Worm (Caenorhabditis elegans): Measurements from ENCODE around the gene ace-4.

The ace-4 gene

DNA sequence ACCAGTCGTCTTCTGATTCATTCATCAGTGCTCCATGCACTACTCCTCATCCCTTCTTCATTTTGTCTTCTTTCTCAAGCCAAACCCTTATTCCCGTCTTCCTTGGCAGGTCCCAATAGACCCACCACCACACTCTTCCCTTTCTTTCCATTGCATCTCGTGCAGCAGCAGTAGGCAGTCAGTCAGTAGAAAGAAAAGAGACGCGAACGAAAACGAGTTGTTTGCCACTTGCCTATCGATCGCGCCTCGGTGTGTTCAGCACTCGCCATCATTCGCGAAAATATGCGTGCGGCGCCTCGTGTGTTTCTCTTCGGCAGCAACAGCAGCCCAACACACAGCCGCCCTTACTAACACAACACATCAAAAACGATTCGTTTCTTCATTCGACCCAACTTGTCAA, 51.6 kb downstream of the ace-4 start (continued):
- peak; percentile 45; the same call in 1 of the 2 replicates for TF ChIP-seq madf-9 (GFP tag; conservative IDR thresholded peaks at IDR 0.05)
- no peak for TF ChIP-seq mdt-29 (GFP tag; IDR thresholded peaks at IDR 0.05)
- TF ChIP-seq hif-1 (tag; optimal IDR thresholded peaks at IDR 0.05): peak in 1 of 2 experiments; percentile 38
- TF ChIP-seq daf-12 (tag; optimal IDR thresholded peaks at IDR 0.05): no peak
- TF ChIP-seq egl-43 (GFP tag; IDR thresholded peaks at IDR 0.05): no peak
- TF ChIP-seq zip-2 (tag; optimal IDR thresholded peaks at IDR 0.05): no peak
- peak; percentile 42 for TF ChIP-seq nhr-6 (tag; optimal IDR thresholded peaks at IDR 0.05)
- TF ChIP-seq ztf-7 (tag; optimal IDR thresholded peaks at IDR 0.05): no peak
- TF ChIP-seq pqm-1 (tag; optimal IDR thresholded peaks at IDR 0.05): no peak
- TF ChIP-seq hmg-1.1 (GFP tag; IDR thresholded peaks at IDR 0.05): peak; percentile 88
- TF ChIP-seq unc-62 (GFP tag; optimal IDR thresholded peaks at IDR 0.05 in 1 of 2): no peak
- no peak for TF ChIP-seq unc-62 (tag; optimal IDR thresholded peaks at IDR 0.05)
- TF ChIP-seq lir-3 (tag; optimal IDR thresholded peaks at IDR 0.05): no peak
- peak; percentile 7 to 89 for TF ChIP-seq mdl-1 (tag; optimal IDR thresholded peaks at IDR 0.05)
- TF ChIP-seq nhr-76 (tag; optimal IDR thresholded peaks at IDR 0.05): no peak
- TF ChIP-seq php-3 (GFP tag; IDR thresholded peaks at IDR 0.05): 0 out of 2 replicates have a peak, but pooled peaks have one; percentile 7
- TF ChIP-seq lin-38 (GFP tag; IDR thresholded peaks at IDR 0.05): no peak
- peak; percentile 72 for TF ChIP-seq hlh-11 (tag; optimal IDR thresholded peaks at IDR 0.05)
- no peak for TF ChIP-seq madf-5 (GFP tag; IDR thresholded peaks at IDR 0.05)
- no peak for TF ChIP-seq F26F4.8 (GFP tag; conservative IDR thresholded peaks at IDR 0.05)
- TF ChIP-seq nhr-10 (tag; optimal IDR thresholded peaks at IDR 0.05): no peak
- peak; percentile 53 for TF ChIP-seq nhr-11 (tag; optimal IDR thresholded peaks at IDR 0.05)
- no peak for TF ChIP-seq spr-1 (tag; optimal IDR thresholded peaks at IDR 0.05)
- no peak for TF ChIP-seq nhr-111 (GFP tag; optimal IDR thresholded peaks at IDR 0.05)
- TF ChIP-seq zag-1 (tag; optimal IDR thresholded peaks at IDR 0.05): no peak
- no peak for TF ChIP-seq lin-39 (tag; optimal IDR thresholded peaks at IDR 0.05)
- TF ChIP-seq ceh-28 (tag; optimal IDR thresholded peaks at IDR 0.05): peak; percentile 50
- TF ChIP-seq fos-1 (tag; optimal IDR thresholded peaks at IDR 0.05): no peak
- TF ChIP-seq nhr-237 (tag; optimal IDR thresholded peaks at IDR 0.05): no peak
- peak; percentile 74 for TF ChIP-seq mep-1 (tag; optimal IDR thresholded peaks at IDR 0.05)
- no peak for TF ChIP-seq daf-19 (GFP tag; conservative IDR thresholded peaks at IDR 0.05)
- TF ChIP-seq F37D6.2 (tag; optimal IDR thresholded peaks at IDR 0.05): no peak
- TF ChIP-seq ceh-62 (tag; optimal IDR thresholded peaks at IDR 0.05): no peak
- no peak for TF ChIP-seq snpc-1.2 (GFP tag; IDR thresholded peaks at IDR 0.05)
- TF ChIP-seq ZK337.2 (GFP tag; IDR thresholded peaks at IDR 0.05): no peak
- no peak for TF ChIP-seq nhr-102 (tag; optimal IDR thresholded peaks at IDR 0.05)
- peak; percentile 5; the same call in 1 of the 2 replicates for TF ChIP-seq set-16 (GFP tag; IDR thresholded peaks at IDR 0.05)
- no peak for TF ChIP-seq daf-16 (GFP tag; optimal IDR thresholded peaks at IDR 0.05)
- peak; percentile 57 for TF ChIP-seq daf-16 (tag; optimal IDR thresholded peaks at IDR 0.05)
- no peak for TF ChIP-seq mxl-2 (GFP tag; conservative IDR thresholded peaks at IDR 0.05)
- no peak for TF ChIP-seq dmd-9 (GFP tag; IDR thresholded peaks at IDR 0.05)
- no peak for TF ChIP-seq dmd-8 (GFP tag; IDR thresholded peaks at IDR 0.05)
- TF ChIP-seq lsy-2 (tag; optimal IDR thresholded peaks at IDR 0.05): peak; percentile 4 to 54
- no peak for TF ChIP-seq fkh-10 (GFP tag; optimal IDR thresholded peaks at IDR 0.05)
- TF ChIP-seq aly-2 (tag; optimal IDR thresholded peaks at IDR 0.05): no peak
- peak; percentile 89 for TF ChIP-seq mxl-3 (GFP tag; optimal IDR thresholded peaks at IDR 0.05)
- no peak for TF ChIP-seq lin-15B (tag; optimal IDR thresholded peaks at IDR 0.05)
- TF ChIP-seq attf-4 (tag; optimal IDR thresholded peaks at IDR 0.05): no peak
- no peak for TF ChIP-seq F49E8.2 (tag; optimal IDR thresholded peaks at IDR 0.05; ENCODE audit: borderline replicate concordance)
- TF ChIP-seq dmd-6 (GFP tag; IDR thresholded peaks at IDR 0.05): peak; percentile 44
- TF ChIP-seq tag-97 (GFP tag; IDR thresholded peaks at IDR 0.05): no peak
- TF ChIP-seq nhr-42 (GFP tag; IDR thresholded peaks at IDR 0.05): peak; percentile 5; the same call in 1 of the 2 replicates
- no peak for TF ChIP-seq ces-1 (GFP tag; optimal IDR thresholded peaks at IDR 0.05)
- no peak for TF ChIP-seq T20F7.1 (GFP tag; optimal IDR thresholded peaks at IDR 0.05)
